Worm (Caenorhabditis elegans): Measurements from ENCODE around the gene srx-20.

DNA sequence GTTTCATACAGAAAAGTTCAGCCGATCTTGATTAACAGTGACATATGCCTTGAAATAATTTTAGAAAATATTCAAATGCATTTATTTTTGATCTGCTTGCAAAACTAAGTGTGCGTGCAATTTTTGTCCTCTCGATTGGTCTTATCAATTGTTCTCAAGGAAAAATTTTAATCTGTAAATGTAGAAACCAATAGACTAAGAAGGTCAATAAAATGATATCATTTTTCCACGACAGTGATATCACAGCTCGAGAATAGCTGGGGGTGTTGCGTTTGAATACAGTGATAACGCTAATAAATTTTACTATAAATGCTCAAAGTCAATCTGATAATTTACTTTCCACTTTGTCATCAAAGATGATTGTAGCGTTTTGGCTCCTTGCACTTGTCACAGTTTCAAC, 49.5 kb upstream of the srx-20 start, which contains the start of gene C17H12.8:
- TF ChIP-seq unc-39 (tag; optimal IDR thresholded peaks at IDR 0.05): no peak
- no peak for TF ChIP-seq lsy-2 (tag; optimal IDR thresholded peaks at IDR 0.05)
- TF ChIP-seq elt-1 (tag; optimal IDR thresholded peaks at IDR 0.05; ENCODE audit: borderline replicate concordance, insufficient read depth): no peak
- TF ChIP-seq ztf-11 (tag; optimal IDR thresholded peaks at IDR 0.05): no peak
- no peak for TF ChIP-seq unc-62 (GFP tag; optimal IDR thresholded peaks at IDR 0.05)
- TF ChIP-seq nhr-12 (tag; optimal IDR thresholded peaks at IDR 0.05): no peak
- no peak for TF ChIP-seq M03D4.4 (tag; optimal IDR thresholded peaks at IDR 0.05)
- no peak for TF ChIP-seq mab-5 (tag; optimal IDR thresholded peaks at IDR 0.05)
- no peak for TF ChIP-seq elt-3 (tag; optimal IDR thresholded peaks at IDR 0.05)
- no peak for TF ChIP-seq nhr-237 (tag; optimal IDR thresholded peaks at IDR 0.05)
- TF ChIP-seq nhr-76 (tag; optimal IDR thresholded peaks at IDR 0.05): no peak
- no peak for TF ChIP-seq ces-1 (GFP tag; optimal IDR thresholded peaks at IDR 0.05)
- no peak for TF ChIP-seq lin-13 (tag; optimal IDR thresholded peaks at IDR 0.05)
- TF ChIP-seq pha-4 (tag; optimal IDR thresholded peaks at IDR 0.05): no peak

Measured in whole organism, mixed stage, embryonic.